Worm (Caenorhabditis elegans): Measurements from ENCODE around the gene T25B9.1.

The T25B9.1 gene

DNA sequence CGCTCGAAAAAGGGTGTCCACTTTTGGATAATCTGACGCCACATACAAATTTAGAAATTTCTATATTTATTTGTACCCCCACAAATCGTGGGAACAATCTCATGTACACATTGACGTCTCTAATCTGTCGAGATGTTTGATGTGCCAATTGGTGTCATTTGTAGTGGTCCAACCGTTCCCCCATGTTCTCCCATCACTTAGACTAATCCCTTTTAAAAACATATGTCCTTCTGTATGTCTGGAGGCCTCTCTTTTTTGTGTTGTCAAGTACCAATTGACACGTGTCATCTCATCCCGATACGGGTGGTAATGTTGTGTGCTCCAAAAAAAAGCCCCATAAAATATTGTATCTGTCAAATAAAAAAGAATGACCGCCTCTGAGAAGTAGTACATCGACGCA, 4.6 kb downstream of the T25B9.1 start:
- no peak for TF ChIP-seq zfh-2 (GFP tag; conservative IDR thresholded peaks at IDR 0.05)
- no peak for TF ChIP-seq aptf-3 (GFP tag; IDR thresholded peaks at IDR 0.05)
- no peak for TF ChIP-seq pha-4 (tag; optimal IDR thresholded peaks at IDR 0.05)

- TF ChIP-seq ztf-3 (GFP tag; optimal IDR thresholded peaks at IDR 0.05) (no peak), snpc-1.1 (tag; optimal IDR thresholded peaks at IDR 0.05; ENCODE audit: insufficient read depth) (no peak), nfyb-1 (GFP tag; IDR thresholded peaks at IDR 0.05) (no peak), F49E8.2 (tag; optimal IDR thresholded peaks at IDR 0.05; ENCODE audit: insufficient read depth) (no peak), F22D6.2 (tag; optimal IDR thresholded peaks at IDR 0.05) (no peak), hlh-26 (GFP tag; conservative IDR thresholded peaks at IDR 0.05) (no peak), dox-1 (GFP tag; IDR thresholded peaks at IDR 0.05) (no peak)
Measured at ce11 chrIV:10744475-10744874, 5.5 kb downstream of the T25B9.1 start, which contains the start of gene T25B9.3. Gene T25B9.3 (plus strand): TSS chrIV:10744775.

DNA sequence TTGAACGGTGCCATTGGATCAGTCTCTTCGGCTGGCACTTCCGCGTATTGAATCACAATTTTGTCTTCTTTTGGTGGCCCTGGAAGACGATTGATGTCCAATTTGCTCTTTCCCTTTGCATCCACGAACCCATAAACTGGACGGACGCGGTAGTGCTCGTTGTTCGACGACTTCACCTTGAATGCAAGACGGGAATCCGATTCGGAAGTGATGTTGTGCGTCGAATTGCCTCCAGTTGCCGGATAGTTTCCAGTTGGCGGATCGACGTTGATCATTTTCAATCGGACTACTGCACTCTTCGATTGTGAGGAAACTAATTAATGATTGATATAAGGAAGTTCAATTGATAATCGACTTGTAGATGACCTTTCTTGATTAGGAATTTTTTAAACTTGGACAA, 11.6 kb downstream of the T25B9.1 start, which contains the start of gene ssp-34:
ssp-34 (minus strand) TSS at position 275 of the 400 bp plus-strand sequence.
- TF ChIP-seq repo-1 (tag; optimal IDR thresholded peaks at IDR 0.05) (no peak), gei-17 (GFP tag; optimal IDR thresholded peaks at IDR 0.05) (no peak), ceh-58 (GFP tag; IDR thresholded peaks at IDR 0.05) (no peak), F49E8.2 (tag; optimal IDR thresholded peaks at IDR 0.05; ENCODE audit: insufficient read depth) (no peak), mes-4 (tag; optimal IDR thresholded peaks at IDR 0.05) (no peak), madf-3 (GFP tag; IDR thresholded peaks at IDR 0.05) (no peak), ztf-6 (GFP tag; IDR thresholded peaks at IDR 0.05) (no peak), K12H6.12 (tag; optimal IDR thresholded peaks at IDR 0.05) (no peak)

- TF ChIP-seq tlf-1 (GFP tag; optimal IDR thresholded peaks at IDR 0.05) (peak; percentile 23), madf-3 (GFP tag; IDR thresholded peaks at IDR 0.05) (0 out of 2 replicates have a peak, but pooled peaks have one; percentile 66), Y53G8AR.9 (GFP tag; conservative IDR thresholded peaks at IDR 0.05) (0 out of 2 replicates have a peak, but pooled peaks have one; percentile 43), F49E8.2 (tag; optimal IDR thresholded peaks at IDR 0.05; ENCODE audit: insufficient read depth) (peak; percentile 36), hmg-1.2 (GFP tag; IDR thresholded peaks at IDR 0.05) (0 out of 2 replicates have a peak, but pooled peaks have one; percentile 11), die-1 (tag; optimal IDR thresholded peaks at IDR 0.05) (no peak), attf-3 (GFP tag; conservative IDR thresholded peaks at IDR 0.05) (0 out of 2 replicates have a peak, but pooled peaks have one; percentile 16), pbrm-1 (GFP tag; IDR thresholded peaks at IDR 0.05) (0 out of 2 replicates have a peak, but pooled peaks have one; percentile 21), ekl-4 (GFP tag; IDR thresholded peaks at IDR 0.05) (peak; percentile 42; the same call in 1 of the 2 replicates), mel-28 (tag; optimal IDR thresholded peaks at IDR 0.05; ENCODE audit: borderline replicate concordance) (peak; percentile 8), aptf-3 (GFP tag; IDR thresholded peaks at IDR 0.05) (no peak), F10E7.11 (tag; optimal IDR thresholded peaks at IDR 0.05) (peak; percentile 12), atf-7 (tag; optimal IDR thresholded peaks at IDR 0.05) (no peak), xnd-1 (tag; optimal IDR thresholded peaks at IDR 0.05) (peak; percentile 17), hsf-1 (GFP tag; IDR thresholded peaks at IDR 0.05) (peak; percentile 32; the same call in 1 of the 2 replicates), B0336.3 (GFP tag; IDR thresholded peaks at IDR 0.05) (peak; percentile 82; the same call in 1 of the 2 replicates), hrde-1 (tag; optimal IDR thresholded peaks at IDR 0.05; ENCODE audit: borderline replicate concordance) (peak; percentile 58), madf-6 (GFP tag; IDR thresholded peaks at IDR 0.05) (peak; percentile 69), lin-35 (GFP tag; optimal IDR thresholded peaks at IDR 0.05) (no peak), lin-54 (GFP tag; optimal IDR thresholded peaks at IDR 0.05) (peak; percentile 21), C17E4.6 (GFP tag; IDR thresholded peaks at IDR 0.05) (0 out of 2 replicates have a peak, but pooled peaks have one; percentile 28), athp-1 (tag; optimal IDR thresholded peaks at IDR 0.05) (peak; percentile 23), nhr-90 (tag; optimal IDR thresholded peaks at IDR 0.05) (no peak), aptf-2 (GFP tag; conservative IDR thresholded peaks at IDR 0.05) (no peak), lin-26 (GFP tag; IDR thresholded peaks at IDR 0.05) (peak; percentile 50; the same call in 1 of the 2 replicates), T26A5.8 (tag; optimal IDR thresholded peaks at IDR 0.05) (peak; percentile 39)
Measured at ce11 chrIV:10737011-10737553, 12.9 kb downstream of the T25B9.1 start, which contains the start of gene grl-21. Gene grl-21 (plus strand): TSS chrIV:10737474.
